Worm (Caenorhabditis elegans): ENCODE measurements around the gene Y51A2B.2.

ce11 chrV:18344194-18344593 lies 30.1 kb upstream of the Y51A2B.2 start:
- TF ChIP-seq sox-2 (GFP tag; IDR thresholded peaks at IDR 0.05) = no peak
- no peak for TF ChIP-seq nhr-11 (tag; optimal IDR thresholded peaks at IDR 0.05)
- TF ChIP-seq pqm-1 (tag; optimal IDR thresholded peaks at IDR 0.05) = no peak
- TF ChIP-seq ceh-2 (tag; optimal IDR thresholded peaks at IDR 0.05) = no peak
- TF ChIP-seq syd-9 (tag; optimal IDR thresholded peaks at IDR 0.05) = no peak
- no peak for TF ChIP-seq unc-42 (tag; optimal IDR thresholded peaks at IDR 0.05)
- TF ChIP-seq ceh-6 (GFP tag; optimal IDR thresholded peaks at IDR 0.05) = no peak
- no peak for TF ChIP-seq ama-1 (optimal IDR thresholded peaks at IDR 0.05)
- TF ChIP-seq ref-2 (tag; optimal IDR thresholded peaks at IDR 0.05) = no peak
- TF ChIP-seq ceh-34 (tag; optimal IDR thresholded peaks at IDR 0.05) = no peak
- TF ChIP-seq hlh-15 (tag; optimal IDR thresholded peaks at IDR 0.05) = no peak

All from whole organism, late embryonic.